Worm (Caenorhabditis elegans) whole organism, mixed stage, embryonic: ENCODE data around the gene F16G10.3.

Experiments used
- ces-1 ChIP-seq: fragments of 150-350 bp; optimal IDR thresholded peaks from 2 replicates; lab custom pipeline; 2014; ENCODE audit warnings: missing biosample characterization, missing genetic modification reagents, missing genetic modification characterization
- elt-3 ChIP-seq: fragments of 150-350 bp; optimal IDR thresholded peaks from 2 replicates; lab custom pipeline; 2014; ENCODE audit warnings: missing biosample characterization, missing genetic modification characterization
- mep-1 ChIP-seq: fragments of 150-350 bp; optimal IDR thresholded peaks from 2 replicates; lab custom pipeline; 2017; ENCODE audit warnings: missing biosample characterization, missing genetic modification reagents, missing genetic modification characterization, inconsistent platforms
- nhr-237 ChIP-seq: fragments of 150-350 bp; optimal IDR thresholded peaks from 2 replicates; lab custom pipeline; 2014; ENCODE audit warnings: missing biosample characterization, missing genetic modification characterization
- unc-120 ChIP-seq: sonication (generic microtip); optimal IDR thresholded peaks from 2 replicates; lab custom pipeline; 2017; ENCODE audit warnings: missing genetic modification characterization, missing compliant biosample characterization; ENCODE audit not compliant: poor library complexity, severe bottlenecking
- unc-39 ChIP-seq: fragments of 150-350 bp; optimal IDR thresholded peaks from 2 replicates; lab custom pipeline; 2014; ENCODE audit warnings: missing biosample characterization, missing genetic modification characterization
- ztf-11 ChIP-seq: fragments of 150-350 bp; optimal IDR thresholded peaks from 2 replicates; lab custom pipeline; 2014; ENCODE audit warnings: missing biosample characterization, missing genetic modification characterization

DNA sequence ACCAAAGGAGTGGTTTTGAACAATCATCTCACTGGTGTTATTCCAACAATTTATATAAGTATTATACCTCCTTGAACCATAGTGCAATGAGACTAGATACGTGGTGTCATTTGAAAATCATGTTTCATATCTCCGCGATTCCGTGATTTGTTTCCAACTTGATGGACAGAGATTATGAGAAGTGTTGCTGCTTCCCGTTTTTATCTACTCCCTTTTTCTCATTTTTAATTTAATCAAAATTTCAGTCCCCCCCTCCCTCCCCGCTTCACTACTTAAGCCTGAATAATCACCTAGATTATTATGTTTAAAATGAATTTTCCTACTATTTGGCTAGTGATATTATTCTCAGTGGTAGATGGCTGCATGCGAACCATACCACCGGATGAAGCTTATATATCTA, at the start of gene F16G10.3:
- no peak for TF ChIP-seq ces-1 (GFP tag; lab: Kevin White, UChicago)
- TF ChIP-seq mep-1 (tag; lab: Kevin White, UChicago): no peak
- TF ChIP-seq ztf-11 (tag; lab: Kevin White, UChicago): no peak
- TF ChIP-seq unc-39 (tag; lab: Kevin White, UChicago): no peak
- no peak for TF ChIP-seq elt-3 (tag; lab: Kevin White, UChicago)
- TF ChIP-seq unc-120 (tag; lab: Kevin White, UChicago): no peak
- no peak for TF ChIP-seq nhr-237
